Fruit fly (Drosophila melanogaster): ENCODE measurements around the gene CG42591.

DNA sequence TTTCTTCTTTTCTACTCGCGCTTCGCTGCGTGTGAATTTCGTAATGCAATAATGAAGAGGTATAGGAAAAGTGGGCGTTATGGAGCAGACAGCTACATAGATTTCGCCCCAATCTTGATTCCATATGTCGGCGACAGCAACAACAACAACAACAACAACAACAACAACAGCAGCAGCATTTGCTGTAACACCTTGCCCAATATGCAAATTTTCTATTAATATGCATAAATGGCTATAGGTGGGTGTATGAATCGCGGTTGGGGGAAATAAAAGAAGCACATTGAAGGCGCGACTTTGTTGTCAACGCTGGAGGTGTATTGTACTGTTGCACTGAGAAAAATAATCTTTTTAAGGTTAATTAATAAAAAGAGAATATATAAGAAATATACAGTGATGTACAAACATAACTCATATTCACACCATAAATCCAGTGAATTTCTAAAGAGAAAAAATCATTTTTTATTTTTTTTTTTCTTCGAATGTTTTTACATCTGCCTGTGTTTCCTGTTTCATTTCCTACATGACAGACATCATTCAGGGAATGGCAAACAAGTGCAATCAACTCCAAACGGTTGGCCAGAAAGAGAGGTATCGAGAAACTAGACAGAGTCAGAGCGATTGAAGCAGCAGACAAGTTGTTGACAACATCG is 28.2 kb downstream of the CG42591 start:
- TF ChIP-seq CG8159 (tag; optimal IDR thresholded peaks at IDR 0.05) (peak; percentile 57), CG9948 (tag; optimal IDR thresholded peaks at IDR 0.05) (peak; percentile 40), CG13204 (GFP tag; optimal IDR thresholded peaks at IDR 0.05) (no peak), Snoo (tag; optimal IDR thresholded peaks at IDR 0.05) (no peak), Pif1B (GFP tag; optimal IDR thresholded peaks at IDR 0.05) (no peak), EcR (GFP tag; optimal IDR thresholded peaks at IDR 0.05) (peak; percentile 34)

All from whole organism, pupa.